In genomic region chrV:17546931-17547330, ce11 we compare ENCODE assay signal across 5 worm cellular contexts.
TF ChIP-seq lines count a peak whose summit lies in the region.

No protein-coding gene starts in this region.

TF ChIP-seq in whole organism, L1 larva, 84 proteins besides CTCF, POLR2A, EP300 and RAD21:
- no peak for TF ChIP-seq sox-4 (tag; optimal IDR thresholded peaks at IDR 0.05; lab: Kevin White, UChicago)
- no peak for TF ChIP-seq hlh-17 (GFP tag; optimal IDR thresholded peaks at IDR 0.05; lab: Kevin White, UChicago; ENCODE audit: borderline replicate concordance)
- peak; percentile 36 for TF ChIP-seq elt-2 (tag; optimal IDR thresholded peaks at IDR 0.05; lab: Kevin White, UChicago)
- TF ChIP-seq lin-15B (tag; optimal IDR thresholded peaks at IDR 0.05; lab: Kevin White, UChicago) = no peak
- TF ChIP-seq egl-13 (tag; optimal IDR thresholded peaks at IDR 0.05; lab: Kevin White, UChicago) = no peak
- TF ChIP-seq mef-2 (tag; optimal IDR thresholded peaks at IDR 0.05; lab: Kevin White, UChicago) = no peak

TF ChIP-seq in whole organism, L2 larva, 48 proteins besides CTCF, POLR2A, EP300 and RAD21:
- TF ChIP-seq fos-1 (tag; optimal IDR thresholded peaks at IDR 0.05; lab: Kevin White, UChicago) (peak; percentile 1), R02D3.7 (tag; optimal IDR thresholded peaks at IDR 0.05; lab: Kevin White, UChicago) (no peak), zag-1 (tag; optimal IDR thresholded peaks at IDR 0.05; lab: Kevin White, UChicago) (no peak)

TF ChIP-seq in whole organism, L3 larva, 47 proteins besides CTCF, POLR2A, EP300 and RAD21:
- TF ChIP-seq pqm-1 (tag; optimal IDR thresholded peaks at IDR 0.05; lab: Kevin White, UChicago) = peak; percentile 33
- no peak for TF ChIP-seq elt-3 (tag; optimal IDR thresholded peaks at IDR 0.05; lab: Kevin White, UChicago)
- TF ChIP-seq elt-2 (tag; optimal IDR thresholded peaks at IDR 0.05; lab: Kevin White, UChicago) = peak; percentile 76

TF ChIP-seq in whole organism, L4 larva, 104 proteins besides CTCF, POLR2A, EP300 and RAD21:
- TF ChIP-seq spr-3 (GFP tag; optimal IDR thresholded peaks at IDR 0.05; lab: Kevin White, UChicago) (no peak), dmd-9 (GFP tag; IDR thresholded peaks at IDR 0.05; lab: Robert Waterston, UW) (no peak), aly-2 (tag; optimal IDR thresholded peaks at IDR 0.05; lab: Kevin White, UChicago) (no peak), daf-16 (GFP tag; optimal IDR thresholded peaks at IDR 0.05; lab: Kevin White, UChicago) (no peak), daf-16 (tag; optimal IDR thresholded peaks at IDR 0.05; lab: Kevin White, UChicago) (peak; percentile 80), pqm-1 (tag; optimal IDR thresholded peaks at IDR 0.05; lab: Kevin White, UChicago) (peak; percentile 45), nhr-28 (tag; optimal IDR thresholded peaks at IDR 0.05; lab: Kevin White, UChicago) (peak; percentile 34), duxl-1 (tag; optimal IDR thresholded peaks at IDR 0.05; lab: Kevin White, UChicago; ENCODE audit: poor library complexity) (peak; percentile 25), madf-9 (GFP tag; conservative IDR thresholded peaks at IDR 0.05; lab: Robert Waterston, UW) (no peak)

TF ChIP-seq in whole organism, young adult, 124 proteins besides CTCF, POLR2A, EP300 and RAD21:
- TF ChIP-seq nhr-80 (tag; optimal IDR thresholded peaks at IDR 0.05; lab: Kevin White, UChicago) (peak; percentile 57), mxl-1 (tag; optimal IDR thresholded peaks at IDR 0.05; lab: Kevin White, UChicago) (no peak)
